Worm (Caenorhabditis elegans) whole organism, L2 larva: ENCODE data around the gene snn-1.

Experiments used
- C34F6.9 ChIP-seq: fragments of 150-350 bp; optimal IDR thresholded peaks from 2 replicates; lab custom pipeline; 2014; ENCODE audit warnings: missing biosample characterization, missing genetic modification characterization
- F13H6.1 ChIP-seq: sonication (generic microtip); optimal IDR thresholded peaks from 2 replicates; lab custom pipeline; 2016; ENCODE audit warnings: missing genetic modification characterization, missing compliant biosample characterization
- R02D3.7 ChIP-seq: fragments of 150-350 bp; optimal IDR thresholded peaks from 2 replicates; lab custom pipeline; 2014; ENCODE audit warnings: missing biosample characterization, missing genetic modification characterization
- Y55F3AM.14 ChIP-seq: fragments of 200-800 bp; sonication (Bioruptor generic); optimal IDR thresholded peaks from 2 replicates; lab custom pipeline; 2018; ENCODE audit warnings: mild to moderate bottlenecking, missing genetic modification characterization, missing compliant biosample characterization
- ZK546.5 ChIP-seq: sonication (generic microtip); optimal IDR thresholded peaks from 2 replicates; lab custom pipeline; 2017; ENCODE audit warnings: missing biosample characterization, missing genetic modification characterization
- aly-2 ChIP-seq: fragments of 150-350 bp; optimal IDR thresholded peaks from 2 replicates; lab custom pipeline; 2014; ENCODE audit warnings: missing biosample characterization, missing genetic modification characterization
- ama-1 ChIP-seq: fragments of 150-350 bp; optimal IDR thresholded peaks from 2 replicates; lab custom pipeline; 2018; ENCODE audit warnings: inconsistent platforms
- ceh-16 ChIP-seq: fragments of 150-350 bp; optimal IDR thresholded peaks from 2 replicates; lab custom pipeline; 2014; ENCODE audit warnings: missing biosample characterization, missing genetic modification characterization
- ceh-82 ChIP-seq: fragments of 150-350 bp; optimal IDR thresholded peaks from 2 replicates; lab custom pipeline; 2014; ENCODE audit warnings: missing biosample characterization, missing genetic modification characterization
- crh-2 ChIP-seq: sonication (generic microtip); optimal IDR thresholded peaks from 2 replicates; lab custom pipeline; 2017; ENCODE audit warnings: missing biosample characterization, missing genetic modification characterization
- egl-27 ChIP-seq: sonication (generic microtip); optimal IDR thresholded peaks from 3 replicates; lab custom pipeline; 2017; ENCODE audit warnings: missing biosample characterization, missing genetic modification reagents, missing genetic modification characterization
- elt-1 ChIP-seq: fragments of 150-350 bp; optimal IDR thresholded peaks from 2 replicates; lab custom pipeline; 2014; ENCODE audit warnings: missing biosample characterization, missing genetic modification characterization
- elt-3 ChIP-seq: sonication (generic microtip); optimal IDR thresholded peaks from 2 replicates; lab custom pipeline; 2017; ENCODE audit warnings: missing biosample characterization, missing genetic modification characterization
- gmeb-1 ChIP-seq: fragments of 150-350 bp; optimal IDR thresholded peaks from 2 replicates; lab custom pipeline; 2014; ENCODE audit warnings: missing biosample characterization, missing genetic modification characterization
- lin-11 ChIP-seq: fragments of 150-350 bp; sonication (generic microtip); optimal IDR thresholded peaks from 2 replicates; lab custom pipeline; 2014; ENCODE audit warnings: missing biosample characterization, missing genetic modification characterization, inconsistent platforms, mixed read lengths
- lin-13 ChIP-seq: fragments of 150-350 bp; optimal IDR thresholded peaks from 2 replicates; lab custom pipeline; 2014; ENCODE audit warnings: missing biosample characterization, missing genetic modification reagents, missing genetic modification characterization
- lin-39 ChIP-seq: fragments of 150-350 bp; optimal IDR thresholded peaks from 2 replicates; lab custom pipeline; 2014; ENCODE audit warnings: missing biosample characterization, missing genetic modification reagents, missing genetic modification characterization
- lsy-2 ChIP-seq, 2 experiments: fragments of 150-350 bp in 1 of 2; sonication (generic microtip) in 1 of 2; optimal IDR thresholded peaks; 2 replicates each; lab custom pipeline; 2014 to 2017; ENCODE audit warnings: missing biosample characterization in 2 of 2, missing genetic modification characterization in 2 of 2
- mab-5 ChIP-seq: fragments of 150-350 bp; optimal IDR thresholded peaks from 2 replicates; lab custom pipeline; 2014; ENCODE audit warnings: missing biosample characterization, missing genetic modification characterization
- mbf-1 ChIP-seq: sonication (generic microtip); optimal IDR thresholded peaks from 2 replicates; lab custom pipeline; 2017; ENCODE audit warnings: missing biosample characterization, missing genetic modification characterization
- mdl-1 ChIP-seq, 2 experiments: fragments of 150-350 bp in 1 of 2; sonication (generic microtip) in 1 of 2; optimal IDR thresholded peaks; 2 replicates each; lab custom pipeline; 2017; ENCODE audit warnings: missing biosample characterization in 2 of 2, missing genetic modification characterization in 2 of 2
- nhr-11 ChIP-seq: fragments of 150-350 bp; optimal IDR thresholded peaks from 2 replicates; lab custom pipeline; 2014; ENCODE audit warnings: missing biosample characterization, missing genetic modification characterization
- nhr-129 ChIP-seq: fragments of 150-350 bp; optimal IDR thresholded peaks from 2 replicates; lab custom pipeline; 2014; ENCODE audit warnings: missing biosample characterization, missing genetic modification characterization
- nhr-21 ChIP-seq: fragments of 150-350 bp; optimal IDR thresholded peaks from 2 replicates; lab custom pipeline; 2014; ENCODE audit warnings: missing biosample characterization, missing genetic modification characterization
- nhr-23 ChIP-seq: fragments of 150-350 bp; optimal IDR thresholded peaks from 2 replicates; lab custom pipeline; 2014; ENCODE audit warnings: missing biosample characterization, missing genetic modification reagents, missing genetic modification characterization
- nhr-237 ChIP-seq: fragments of 150-350 bp; optimal IDR thresholded peaks from 2 replicates; lab custom pipeline; 2014; ENCODE audit warnings: missing biosample characterization, missing genetic modification characterization
- nhr-25 ChIP-seq: fragments of 150-350 bp; sonication (generic microtip); optimal IDR thresholded peaks from 3 replicates; lab custom pipeline; 2014; ENCODE audit warnings: missing biosample characterization, missing genetic modification characterization
- nhr-77 ChIP-seq: fragments of 150-350 bp; optimal IDR thresholded peaks from 2 replicates; lab custom pipeline; 2014; ENCODE audit warnings: missing biosample characterization, missing genetic modification characterization
- peb-1 ChIP-seq: fragments of 150-350 bp; optimal IDR thresholded peaks from 2 replicates; lab custom pipeline; 2014; ENCODE audit warnings: missing biosample characterization, missing genetic modification characterization
- skn-1 ChIP-seq: sonication (generic microtip); optimal IDR thresholded peaks from 2 replicates; lab custom pipeline; 2017; ENCODE audit warnings: missing biosample characterization, missing genetic modification characterization
- sma-3 ChIP-seq: sonication (generic microtip); optimal IDR thresholded peaks from 2 replicates; lab custom pipeline; 2016; ENCODE audit warnings: missing genetic modification reagents, missing genetic modification characterization, missing compliant biosample characterization
- sma-9 ChIP-seq, 2 experiments: fragments of 150-350 bp in 1 of 2; sonication (generic microtip) in 1 of 2; optimal IDR thresholded peaks; 2 replicates each; lab custom pipeline; 2014 to 2016; ENCODE audit warnings: missing genetic modification characterization in 2 of 2, mild to moderate bottlenecking in 1 of 2, missing biosample characterization in 1 of 2, missing compliant biosample characterization in 1 of 2, missing genetic modification reagents in 1 of 2, moderate library complexity in 1 of 2
- snpc-4 ChIP-seq: fragments of 150-350 bp; optimal IDR thresholded peaks from 2 replicates; lab custom pipeline; 2014; ENCODE audit warnings: missing biosample characterization, missing genetic modification characterization
- unc-39 ChIP-seq: fragments of 150-350 bp; optimal IDR thresholded peaks from 2 replicates; lab custom pipeline; 2014; ENCODE audit warnings: missing biosample characterization, missing genetic modification characterization
- unc-55 ChIP-seq: fragments of 150-350 bp; sonication (generic microtip); optimal IDR thresholded peaks from 3 replicates; lab custom pipeline; 2014; ENCODE audit warnings: missing biosample characterization, missing genetic modification reagents, missing genetic modification characterization
- unc-62 ChIP-seq: fragments of 150-350 bp; optimal IDR thresholded peaks from 2 replicates; lab custom pipeline; 2014; ENCODE audit warnings: missing biosample characterization, missing genetic modification reagents, missing genetic modification characterization
- zag-1 ChIP-seq: fragments of 150-350 bp; optimal IDR thresholded peaks from 2 replicates; lab custom pipeline; 2014; ENCODE audit warnings: missing biosample characterization, missing genetic modification characterization
- ztf-4 ChIP-seq: fragments of 150-350 bp; optimal IDR thresholded peaks from 2 replicates; lab custom pipeline; 2014; ENCODE audit warnings: missing biosample characterization, missing genetic modification characterization

The snn-1 gene

ce11 chrIV:1763452-1763851, 51.5 kb downstream of the snn-1 start:
- TF ChIP-seq elt-1 (no peak), mbf-1 (tag; lab: Kevin White, UChicago) (no peak), mab-5 (no peak), crh-2 (no peak), peb-1 (tag; lab: Kevin White, UChicago) (no peak), egl-27 (tag; lab: Kevin White, UChicago) (no peak), ztf-4 (tag; lab: Kevin White, UChicago) (no peak), zag-1 (tag; lab: Kevin White, UChicago) (no peak), gmeb-1 (tag; lab: Kevin White, UChicago) (no peak), elt-3 (tag; lab: Kevin White, UChicago) (no peak), snpc-4 (tag; lab: Kevin White, UChicago) (no peak), nhr-77 (tag; lab: Kevin White, UChicago) (no peak), nhr-237 (no peak), lin-39 (tag; lab: Kevin White, UChicago) (no peak), unc-39 (tag; lab: Kevin White, UChicago) (no peak), C34F6.9 (tag; lab: Kevin White, UChicago) (no peak), nhr-21 (tag; lab: Kevin White, UChicago) (no peak)
- TF ChIP-seq, all 48 proteins: peak for 0

- no peak for TF ChIP-seq elt-1
- no peak for TF ChIP-seq nhr-21 (tag; lab: Kevin White, UChicago)
- no peak for TF ChIP-seq lin-11 (tag; lab: Kevin White, UChicago)
- TF ChIP-seq ceh-82 (tag; lab: Kevin White, UChicago), result no peak
- no peak for TF ChIP-seq mdl-1 (tag; optimal IDR thresholded peaks at IDR 0.05; lab: Kevin White, UChicago)
- TF ChIP-seq unc-55 (GFP tag; lab: Kevin White, UChicago), result no peak
- TF ChIP-seq mbf-1 (tag; lab: Kevin White, UChicago), result no peak
- no peak for TF ChIP-seq sma-9 (GFP tag; optimal IDR thresholded peaks at IDR 0.05; lab: Kevin White, UChicago)
- no peak for TF ChIP-seq sma-9 (tag; optimal IDR thresholded peaks at IDR 0.05; lab: Kevin White, UChicago)
- TF ChIP-seq C34F6.9 (tag; lab: Kevin White, UChicago), result peak; percentile 22
- no peak for TF ChIP-seq aly-2 (tag; lab: Kevin White, UChicago)
- no peak for TF ChIP-seq nhr-23
- TF ChIP-seq nhr-11 (tag; lab: Kevin White, UChicago), result no peak
- no peak for TF ChIP-seq unc-62 (GFP tag; lab: Kevin White, UChicago)
- TF ChIP-seq ztf-4 (tag; lab: Kevin White, UChicago), result no peak
- TF ChIP-seq nhr-77 (tag; lab: Kevin White, UChicago), result no peak
- TF ChIP-seq Y55F3AM.14 (GFP tag; lab: Kevin White, UChicago), result no peak
- TF ChIP-seq elt-3 (tag; lab: Kevin White, UChicago), result no peak
- TF ChIP-seq mab-5, result no peak
- TF ChIP-seq skn-1, result no peak
- no peak for TF ChIP-seq snpc-4 (tag; lab: Kevin White, UChicago)
- no peak for TF ChIP-seq gmeb-1 (tag; lab: Kevin White, UChicago)
- peak in 1 of 2 experiments; percentile 26 for TF ChIP-seq lsy-2 (tag; optimal IDR thresholded peaks at IDR 0.05; lab: Kevin White, UChicago)
- no peak for TF ChIP-seq nhr-25 (tag; lab: Kevin White, UChicago)
- TF ChIP-seq ceh-16 (tag; lab: Kevin White, UChicago), result no peak
- TF ChIP-seq unc-39 (tag; lab: Kevin White, UChicago), result no peak
- TF ChIP-seq ama-1, result no peak
- peak; percentile 50 for TF ChIP-seq nhr-129 (tag; lab: Kevin White, UChicago)
- no peak for TF ChIP-seq R02D3.7 (tag; lab: Kevin White, UChicago)
- no peak for TF ChIP-seq lin-13 (GFP tag; lab: Kevin White, UChicago)
- TF ChIP-seq sma-3 (GFP tag; lab: Kevin White, UChicago), result no peak
- TF ChIP-seq F13H6.1, result peak; percentile 49
- TF ChIP-seq ZK546.5 (tag; lab: Kevin White, UChicago), result no peak
These were observed 53.4 kb downstream of the snn-1 start, which contains the start of gene Y41D4A.7 for ce11 chrIV:1761553-1761952. TSS of gene Y41D4A.7 (minus strand) at chrIV:1761570.

- TF ChIP-seq unc-55 (GFP tag; lab: Kevin White, UChicago) (no peak), C34F6.9 (tag; lab: Kevin White, UChicago) (peak; percentile 17), lsy-2 (tag; optimal IDR thresholded peaks at IDR 0.05; lab: Kevin White, UChicago) (peak in 1 of 2 experiments; percentile 20), nhr-129 (tag; lab: Kevin White, UChicago) (peak; percentile 52)
These were observed 56.3 kb downstream of the snn-1 start for ce11 chrIV:1758595-1758994.
